Worm (Caenorhabditis elegans): ENCODE data around the gene nspc-5.

Gene nspc-5

DNA sequence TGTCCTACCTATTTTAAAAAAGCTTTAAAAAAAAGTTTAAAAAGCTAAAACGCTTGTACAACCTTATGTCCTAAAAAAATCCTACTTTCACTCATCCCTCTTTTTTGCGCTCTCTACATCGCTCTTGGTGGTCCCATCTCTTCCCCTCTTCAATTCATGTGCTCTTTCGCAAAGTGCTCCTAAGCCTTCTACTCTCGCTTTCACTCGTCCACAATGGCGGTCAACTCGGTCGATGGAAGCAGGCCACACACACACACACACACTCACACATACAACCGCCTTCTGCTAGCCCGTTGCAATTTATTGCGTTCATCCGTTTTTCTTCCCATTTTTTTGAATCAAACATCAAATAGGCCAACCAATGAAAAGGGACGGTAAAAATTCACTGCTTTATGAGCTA lies 30.6 kb downstream of the nspc-5 start (continued):
- no peak for TF ChIP-seq che-1 (tag; optimal IDR thresholded peaks at IDR 0.05)
- TF ChIP-seq tbx-2 (tag; optimal IDR thresholded peaks at IDR 0.05) = no peak
- TF ChIP-seq ceh-18 (tag; optimal IDR thresholded peaks at IDR 0.05) = no peak
- peak; percentile 34 for TF ChIP-seq ceh-19 (GFP tag; optimal IDR thresholded peaks at IDR 0.05)
- TF ChIP-seq nfya-1 (tag; optimal IDR thresholded peaks at IDR 0.05) = peak; percentile 28
- peak; percentile 1 for TF ChIP-seq rnt-1 (tag; optimal IDR thresholded peaks at IDR 0.05)
- TF ChIP-seq fkh-6 (tag; optimal IDR thresholded peaks at IDR 0.05) = no peak
- no peak for TF ChIP-seq madf-2 (tag; optimal IDR thresholded peaks at IDR 0.05)
- TF ChIP-seq tbx-7 (tag; optimal IDR thresholded peaks at IDR 0.05) = no peak
- TF ChIP-seq ceh-48 (tag; optimal IDR thresholded peaks at IDR 0.05) = no peak
- TF ChIP-seq F13H6.1 (tag; optimal IDR thresholded peaks at IDR 0.05) = no peak
- no peak for TF ChIP-seq eyg-1 (tag; optimal IDR thresholded peaks at IDR 0.05)
- peak; percentile 14 for TF ChIP-seq syd-9 (tag; optimal IDR thresholded peaks at IDR 0.05)
- TF ChIP-seq C38D4.7 (GFP tag; optimal IDR thresholded peaks at IDR 0.05) = no peak
- no peak for TF ChIP-seq ets-4 (tag; optimal IDR thresholded peaks at IDR 0.05)
- TF ChIP-seq ceh-31 (tag; optimal IDR thresholded peaks at IDR 0.05) = peak; percentile 9
- no peak for TF ChIP-seq hlh-6 (tag; optimal IDR thresholded peaks at IDR 0.05)
- TF ChIP-seq elt-4 (tag; optimal IDR thresholded peaks at IDR 0.05) = no peak
- TF ChIP-seq fax-1 (tag; optimal IDR thresholded peaks at IDR 0.05) = no peak
- TF ChIP-seq pha-2 (tag; optimal IDR thresholded peaks at IDR 0.05) = no peak
- no peak for TF ChIP-seq pag-3 (tag; optimal IDR thresholded peaks at IDR 0.05; ENCODE audit: borderline replicate concordance)
- TF ChIP-seq sox-4 (tag; optimal IDR thresholded peaks at IDR 0.05) = no peak

DNA sequence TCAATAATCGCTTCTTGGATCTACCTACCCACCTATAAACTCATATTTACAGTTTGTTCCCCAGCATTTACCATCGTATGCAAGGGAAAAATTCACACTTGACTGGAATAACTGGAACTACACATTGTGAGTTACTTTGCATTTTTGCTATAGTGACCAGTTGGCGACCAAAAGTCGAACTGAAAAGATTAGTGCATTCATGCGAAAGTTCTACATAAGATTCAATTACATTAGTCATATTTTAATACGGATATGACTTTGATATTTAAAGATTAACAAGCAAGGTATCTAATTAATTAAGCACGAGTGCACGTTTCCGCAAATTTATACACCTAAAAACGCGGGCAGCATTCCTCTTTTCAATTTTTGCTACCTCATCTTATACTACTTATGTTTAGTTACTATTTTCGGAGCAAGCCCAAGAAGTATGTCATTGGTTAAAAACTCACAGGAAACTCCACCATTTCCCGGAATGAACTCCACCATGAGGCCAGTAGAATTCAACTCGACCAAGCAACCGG lies 32.5 kb downstream of the nspc-5 start, which contains the start of gene jmjd-3.1:
Gene jmjd-3.1 (plus strand): TSS at position 51 of the 521 bp plus-strand sequence.
- TF ChIP-seq ceh-34 (tag; optimal IDR thresholded peaks at IDR 0.05) = no peak
- TF ChIP-seq ceh-2 (tag; optimal IDR thresholded peaks at IDR 0.05) = no peak
- no peak for TF ChIP-seq lim-6 (tag; optimal IDR thresholded peaks at IDR 0.05)
- no peak for TF ChIP-seq hlh-30 (tag; optimal IDR thresholded peaks at IDR 0.05; ENCODE audit: insufficient read depth)
- no peak for TF ChIP-seq K09A11.1 (tag; optimal IDR thresholded peaks at IDR 0.05; ENCODE audit: insufficient read depth)
- TF ChIP-seq npax-4 (tag; optimal IDR thresholded peaks at IDR 0.05) = no peak
- TF ChIP-seq madf-2 (tag; optimal IDR thresholded peaks at IDR 0.05) = no peak
- no peak for TF ChIP-seq ceh-31 (tag; optimal IDR thresholded peaks at IDR 0.05)
- TF ChIP-seq hlh-6 (tag; optimal IDR thresholded peaks at IDR 0.05) = no peak
- no peak for TF ChIP-seq pag-3 (tag; optimal IDR thresholded peaks at IDR 0.05; ENCODE audit: borderline replicate concordance)
- TF ChIP-seq tbx-7 (tag; optimal IDR thresholded peaks at IDR 0.05) = no peak
- no peak for TF ChIP-seq ets-4 (tag; optimal IDR thresholded peaks at IDR 0.05)
- TF ChIP-seq mec-3 (tag; optimal IDR thresholded peaks at IDR 0.05; ENCODE audit: borderline replicate concordance) = no peak
- TF ChIP-seq elt-4 (tag; optimal IDR thresholded peaks at IDR 0.05) = no peak
- TF ChIP-seq sox-2 (GFP tag; IDR thresholded peaks at IDR 0.05) = no peak
- no peak for TF ChIP-seq pax-1 (tag; optimal IDR thresholded peaks at IDR 0.05)
- TF ChIP-seq ceh-22 (tag; optimal IDR thresholded peaks at IDR 0.05) = no peak

DNA sequence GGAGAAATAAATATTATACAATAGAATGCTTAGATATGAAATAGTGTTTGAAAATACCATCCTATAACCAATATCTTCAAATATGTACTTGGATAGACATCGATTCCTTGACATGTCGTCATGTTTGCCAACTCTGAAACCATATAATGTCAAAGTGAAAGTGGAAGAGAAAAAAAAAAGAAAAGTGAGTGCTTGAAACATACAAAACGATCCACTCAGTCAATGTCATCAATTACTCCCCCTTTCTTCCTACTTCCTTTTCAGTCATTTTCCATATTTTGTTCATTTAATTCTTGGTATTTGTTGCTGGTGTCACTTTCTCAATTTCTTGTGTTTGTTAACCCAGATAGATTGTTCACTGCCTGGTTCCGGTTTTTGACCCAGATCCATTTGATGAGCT lies 41.7 kb downstream of the nspc-5 start, which contains the start of gene F18E9.4:
Gene F18E9.4 (plus strand): TSS at position 301 of the 400 bp plus-strand sequence.
- TF ChIP-seq ceh-14 (tag; optimal IDR thresholded peaks at IDR 0.05) = no peak
- no peak for TF ChIP-seq ceh-2 (tag; optimal IDR thresholded peaks at IDR 0.05)
- TF ChIP-seq hlh-15 (tag; optimal IDR thresholded peaks at IDR 0.05) = no peak
- TF ChIP-seq K09A11.1 (tag; optimal IDR thresholded peaks at IDR 0.05; ENCODE audit: insufficient read depth) = no peak
- TF ChIP-seq elt-2 (tag; optimal IDR thresholded peaks at IDR 0.05) = no peak
- TF ChIP-seq unc-86 (tag; optimal IDR thresholded peaks at IDR 0.05) = no peak
- TF ChIP-seq pha-4 (tag; optimal IDR thresholded peaks at IDR 0.05) = no peak
- TF ChIP-seq ceh-30 (tag; optimal IDR thresholded peaks at IDR 0.05) = no peak
- TF ChIP-seq ceh-22 (tag; optimal IDR thresholded peaks at IDR 0.05) = no peak
- TF ChIP-seq lin-11 (tag; optimal IDR thresholded peaks at IDR 0.05) = no peak
